Worm (Caenorhabditis elegans) whole organism, mixed stage, embryonic: ENCODE results near the gene F42G4.2.
"Not testable (repeated sequence)": the region's sequence is repeated elsewhere in the genome, so short reads cannot be mapped to it uniquely, and the experiment has no call there.

ENCODE experiments used
- blmp-1 ChIP-seq: fragments of 150-350 bp; optimal IDR thresholded peaks from 2 replicates; lab custom pipeline; 2014; ENCODE audit warnings: missing biosample characterization, missing genetic modification characterization
- ceh-39 ChIP-seq: fragments of 150-350 bp; optimal IDR thresholded peaks from 2 replicates; lab custom pipeline; 2014; ENCODE audit warnings: missing biosample characterization, missing genetic modification characterization
- ceh-43 ChIP-seq: fragments of 200-800 bp; sonication (Bioruptor generic); optimal IDR thresholded peaks from 2 replicates; lab custom pipeline; 2018; ENCODE audit warnings: mild to moderate bottlenecking, missing genetic modification characterization, moderate library complexity, missing compliant biosample characterization
- ceh-83 ChIP-seq: fragments of 200-800 bp; sonication (Bioruptor generic); optimal IDR thresholded peaks from 2 replicates; lab custom pipeline; 2018; ENCODE audit warnings: mild to moderate bottlenecking, missing genetic modification characterization, missing compliant biosample characterization
- cnd-1 ChIP-seq: fragments of 200-800 bp; sonication (Bioruptor generic); optimal IDR thresholded peaks from 2 replicates; lab custom pipeline; 2018; ENCODE audit warnings: mild to moderate bottlenecking, missing genetic modification characterization, missing compliant biosample characterization
- drap-1 ChIP-seq: fragments of 200-800 bp; sonication (Bioruptor generic); optimal IDR thresholded peaks from 3 replicates; lab custom pipeline; 2018; ENCODE audit warnings: mild to moderate bottlenecking, missing genetic modification characterization, missing compliant biosample characterization
- elt-3 ChIP-seq: fragments of 150-350 bp; optimal IDR thresholded peaks from 2 replicates; lab custom pipeline; 2014; ENCODE audit warnings: missing biosample characterization, missing genetic modification characterization
- flh-1 ChIP-seq: fragments of 200-800 bp; sonication (Bioruptor generic); optimal IDR thresholded peaks from 2 replicates; lab custom pipeline; 2018; ENCODE audit warnings: mild to moderate bottlenecking, missing genetic modification characterization, moderate library complexity, missing compliant biosample characterization
- hlh-1 ChIP-seq: fragments of 150-350 bp; optimal IDR thresholded peaks from 2 replicates; lab custom pipeline; 2014; ENCODE audit warnings: missing biosample characterization, missing genetic modification reagents, missing genetic modification characterization
- lin-32 ChIP-seq: fragments of 200-800 bp; sonication (Bioruptor generic); optimal IDR thresholded peaks from 2 replicates; lab custom pipeline; 2018; ENCODE audit warnings: mild to moderate bottlenecking, missing genetic modification characterization, missing compliant biosample characterization
- lsy-2 ChIP-seq: fragments of 150-350 bp; optimal IDR thresholded peaks from 2 replicates; lab custom pipeline; 2014; ENCODE audit warnings: missing biosample characterization, missing genetic modification characterization
- mab-5 ChIP-seq: fragments of 150-350 bp; optimal IDR thresholded peaks from 2 replicates; lab custom pipeline; 2014; ENCODE audit warnings: missing biosample characterization, missing genetic modification characterization
- mep-1 ChIP-seq: fragments of 150-350 bp; optimal IDR thresholded peaks from 2 replicates; lab custom pipeline; 2017; ENCODE audit warnings: missing biosample characterization, missing genetic modification reagents, missing genetic modification characterization, inconsistent platforms
- mls-2 ChIP-seq: sonication (generic microtip); optimal IDR thresholded peaks from 2 replicates; lab custom pipeline; 2016; ENCODE audit warnings: mild to moderate bottlenecking, missing genetic modification characterization, moderate library complexity, missing compliant biosample characterization
- nhr-12 ChIP-seq: fragments of 150-350 bp; optimal IDR thresholded peaks from 2 replicates; lab custom pipeline; 2014; ENCODE audit warnings: missing biosample characterization, missing genetic modification characterization
- nhr-2 ChIP-seq: fragments of 150-350 bp; optimal IDR thresholded peaks from 2 replicates; lab custom pipeline; 2014; ENCODE audit warnings: missing biosample characterization, missing genetic modification characterization
- nhr-237 ChIP-seq: fragments of 150-350 bp; optimal IDR thresholded peaks from 2 replicates; lab custom pipeline; 2014; ENCODE audit warnings: missing biosample characterization, missing genetic modification characterization
- nhr-28 ChIP-seq: fragments of 150-350 bp; optimal IDR thresholded peaks from 2 replicates; lab custom pipeline; 2014; ENCODE audit warnings: missing biosample characterization, missing genetic modification characterization
- pha-4 ChIP-seq: fragments of 150-350 bp; optimal IDR thresholded peaks from 2 replicates; lab custom pipeline; 2018; ENCODE audit warnings: missing biosample characterization, missing genetic modification reagents, missing genetic modification characterization
- snpc-4 ChIP-seq: fragments of 150-350 bp; optimal IDR thresholded peaks from 2 replicates; lab custom pipeline; 2014; ENCODE audit warnings: missing biosample characterization, missing genetic modification characterization
- sptf-1 ChIP-seq: sonication (generic microtip); optimal IDR thresholded peaks from 2 replicates; lab custom pipeline; 2017; ENCODE audit warnings: mild to moderate bottlenecking, missing genetic modification characterization, moderate library complexity, missing compliant biosample characterization
- tbx-8 ChIP-seq: fragments of 200-800 bp; sonication (Bioruptor generic); optimal IDR thresholded peaks from 2 replicates; lab custom pipeline; 2018; ENCODE audit warnings: mild to moderate bottlenecking, missing genetic modification characterization, moderate library complexity, missing compliant biosample characterization
- unc-39 ChIP-seq: fragments of 150-350 bp; optimal IDR thresholded peaks from 2 replicates; lab custom pipeline; 2014; ENCODE audit warnings: missing biosample characterization, missing genetic modification characterization
- unc-62 ChIP-seq: fragments of 150-350 bp; optimal IDR thresholded peaks from 2 replicates; lab custom pipeline; 2014; ENCODE audit warnings: missing biosample characterization, missing genetic modification reagents, missing genetic modification characterization
- zip-8 ChIP-seq: fragments of 150-350 bp; optimal IDR thresholded peaks from 2 replicates; lab custom pipeline; 2014; ENCODE audit warnings: missing biosample characterization, missing genetic modification characterization
- ztf-11 ChIP-seq: fragments of 150-350 bp; optimal IDR thresholded peaks from 2 replicates; lab custom pipeline; 2014; ENCODE audit warnings: missing biosample characterization, missing genetic modification characterization

Gene F42G4.2

DNA sequence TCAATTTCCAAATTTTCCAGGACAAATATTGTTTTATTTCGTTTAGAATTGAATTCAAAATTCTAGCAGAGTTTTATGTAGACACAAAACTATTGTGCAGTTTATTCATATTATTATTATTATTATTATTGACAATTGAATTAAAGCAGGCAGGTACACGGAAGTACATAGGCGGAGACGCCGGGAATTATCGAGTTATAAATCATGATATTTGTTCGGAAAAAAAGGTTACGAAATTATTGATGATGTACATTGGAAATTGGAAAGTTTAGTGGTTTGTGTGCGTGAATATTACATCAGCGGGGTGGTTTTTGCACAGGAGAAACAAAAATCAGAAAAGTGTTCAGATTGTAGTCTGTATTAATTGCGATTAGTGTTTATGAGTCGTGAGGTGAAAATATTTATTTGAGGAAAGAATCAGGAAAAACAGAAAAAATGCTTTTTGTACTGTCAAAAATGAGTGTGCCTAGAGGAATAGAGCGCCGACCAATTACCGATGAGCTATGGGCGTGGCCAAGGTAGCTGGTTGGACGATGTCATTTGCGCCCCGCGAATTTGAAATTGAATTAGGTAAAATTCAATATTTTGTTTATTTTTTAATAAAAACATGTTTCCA, 28.7 kb downstream of the F42G4.2 start:
- TF ChIP-seq pha-4 (no peak), elt-3 (tag; lab: Kevin White, UChicago) (no peak), flh-1 (GFP tag; lab: Kevin White, UChicago) (no peak), blmp-1 (tag; lab: Kevin White, UChicago) (no peak), unc-62 (GFP tag; lab: Kevin White, UChicago) (no peak), nhr-28 (tag; lab: Kevin White, UChicago) (no peak), nhr-2 (tag; lab: Kevin White, UChicago) (no peak)

ce11 chrII:13077746-13078145, 30.0 kb downstream of the F42G4.2 start:
- no peak for TF ChIP-seq pha-4
- no peak for TF ChIP-seq blmp-1 (tag; lab: Kevin White, UChicago)
- TF ChIP-seq mls-2 (tag; lab: Kevin White, UChicago) = no peak
- no peak for TF ChIP-seq hlh-1 (tag; lab: Kevin White, UChicago)
- TF ChIP-seq ceh-43 = no peak
- no peak for TF ChIP-seq cnd-1 (tag; lab: Kevin White, UChicago)
- TF ChIP-seq lsy-2 (tag; lab: Kevin White, UChicago) = no peak
- TF ChIP-seq nhr-28 (tag; lab: Kevin White, UChicago) = no peak
- TF ChIP-seq zip-8 (tag; lab: Kevin White, UChicago) = no peak
- TF ChIP-seq unc-62 (GFP tag; lab: Kevin White, UChicago) = no peak
- TF ChIP-seq mab-5 = no peak
- TF ChIP-seq snpc-4 (tag; lab: Kevin White, UChicago) = no peak
- TF ChIP-seq drap-1 (GFP tag; lab: Kevin White, UChicago) = no peak
- TF ChIP-seq ztf-11 (tag; lab: Kevin White, UChicago) = no peak

ce11 chrII:13078848-13079428, 31.2 kb downstream of the F42G4.2 start, which contains the start of gene F42G4.6:
F42G4.6 (plus strand) TSS chrII:13079378.
- TF ChIP-seq sptf-1 (no peak), drap-1 (GFP tag; lab: Kevin White, UChicago) (no peak), flh-1 (GFP tag; lab: Kevin White, UChicago) (no peak), unc-62 (GFP tag; lab: Kevin White, UChicago) (no peak), ceh-39 (tag; lab: Kevin White, UChicago) (no peak), unc-39 (tag; lab: Kevin White, UChicago) (no peak), ceh-83 (GFP tag; lab: Kevin White, UChicago) (no peak), nhr-2 (tag; lab: Kevin White, UChicago) (no peak), tbx-8 (GFP tag; lab: Kevin White, UChicago) (no peak)

ce11 chrII:13080607-13081006, 32.9 kb downstream of the F42G4.2 start, which contains the start of gene Y81G3A.2:
Y81G3A.2 (plus strand) TSS chrII:13080907.
- not testable (repeated sequence) for TF ChIP-seq unc-62 (GFP tag; lab: Kevin White, UChicago); pha-4; mls-2 (tag; lab: Kevin White, UChicago)
- TF ChIP-seq, all 35 proteins: peak for 0; not testable (repeated sequence) for 35

- not testable (repeated sequence) for TF ChIP-seq nhr-12 (tag; lab: Kevin White, UChicago); ceh-43; lin-32
Measured at ce11 chrII:13082403-13082802, 34.7 kb downstream of the F42G4.2 start, which contains the start of gene Y81G3A.6. Y81G3A.6 (minus strand) TSS chrII:13082503.

DNA sequence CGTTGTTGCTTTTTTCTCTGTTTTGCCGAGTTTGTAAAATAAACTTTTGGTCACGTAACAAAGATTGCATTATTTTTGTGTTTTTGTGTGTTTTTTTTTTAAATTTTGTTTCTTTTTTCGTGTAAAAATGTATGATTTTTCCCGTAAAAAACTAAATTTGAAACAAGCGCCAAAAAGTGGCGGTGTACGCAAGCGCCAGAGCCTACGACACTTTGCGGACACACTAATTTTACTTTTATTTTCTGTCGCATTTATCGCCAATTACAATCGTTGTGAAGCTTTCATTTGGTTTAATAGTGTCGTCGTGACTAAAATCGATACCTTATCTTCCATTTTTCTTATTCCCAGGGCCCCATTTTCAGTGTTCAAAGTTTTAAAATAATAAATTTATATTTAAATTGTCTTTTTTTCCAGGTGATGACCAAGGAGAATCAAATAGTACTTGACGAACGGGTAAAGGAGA, 36.1 kb downstream of the F42G4.2 start, which contains the start of the genes Y81G3A.1 and gcn-2:
TSS of gene Y81G3A.1 (minus strand) at position 175 of the 463 bp plus-strand sequence.
TSS of gene gcn-2 (plus strand) at position 413 of the 463 bp plus-strand sequence.
- TF ChIP-seq ztf-11 (tag; lab: Kevin White, UChicago) (no peak), sptf-1 (no peak), hlh-1 (tag; lab: Kevin White, UChicago) (no peak), lin-32 (no peak), flh-1 (GFP tag; lab: Kevin White, UChicago) (no peak), mab-5 (no peak), nhr-2 (tag; lab: Kevin White, UChicago) (no peak), lsy-2 (tag; lab: Kevin White, UChicago) (no peak), nhr-237 (tag; lab: Kevin White, UChicago) (peak; percentile 56), blmp-1 (tag; lab: Kevin White, UChicago) (peak; percentile 25), mep-1 (tag; lab: Kevin White, UChicago) (peak; percentile 8), ceh-43 (no peak), elt-3 (tag; lab: Kevin White, UChicago) (no peak)
- TF ChIP-seq, all 35 proteins: peak for 3
